Worm (Caenorhabditis elegans): ENCODE measurements around the gene F01D5.5.
"Not testable (repeated sequence)": the region's sequence is repeated elsewhere in the genome, so short reads cannot be mapped to it uniquely, and the experiment has no call there.

The F01D5.5 gene

DNA sequence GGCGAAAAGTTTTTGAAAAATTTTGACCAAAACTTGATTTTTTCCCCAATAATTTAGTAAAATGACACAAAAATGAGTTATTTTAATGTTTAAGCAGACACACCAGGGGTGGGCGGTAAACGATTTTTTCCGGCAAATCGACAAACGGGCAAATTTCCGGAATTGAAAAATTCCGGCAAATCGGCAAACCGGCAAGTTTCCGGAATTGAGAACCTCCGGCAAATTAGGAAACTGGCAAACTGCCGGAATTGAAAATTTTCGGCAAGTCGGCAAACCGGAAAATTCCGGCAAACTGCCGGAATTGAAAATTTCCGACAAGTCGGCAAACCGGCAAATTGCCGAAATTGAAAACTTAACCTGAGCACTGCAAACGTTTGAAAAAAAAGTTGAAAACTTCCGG lies 30.6 kb upstream of the F01D5.5 start:
- TF ChIP-seq unc-62 (GFP tag; optimal IDR thresholded peaks at IDR 0.05): no peak

- not testable (repeated sequence) for TF ChIP-seq unc-62 (GFP tag; optimal IDR thresholded peaks at IDR 0.05)
Observed at ce11 chrII:14021230-14021629, 19.1 kb upstream of the F01D5.5 start, which contains the start of gene F01D5.10. Gene F01D5.10 (minus strand): TSS chrII:14021330.

ce11 chrII:14018887-14019286 lies 16.8 kb upstream of the F01D5.5 start:
- no peak for TF ChIP-seq unc-62 (GFP tag; optimal IDR thresholded peaks at IDR 0.05)

DNA sequence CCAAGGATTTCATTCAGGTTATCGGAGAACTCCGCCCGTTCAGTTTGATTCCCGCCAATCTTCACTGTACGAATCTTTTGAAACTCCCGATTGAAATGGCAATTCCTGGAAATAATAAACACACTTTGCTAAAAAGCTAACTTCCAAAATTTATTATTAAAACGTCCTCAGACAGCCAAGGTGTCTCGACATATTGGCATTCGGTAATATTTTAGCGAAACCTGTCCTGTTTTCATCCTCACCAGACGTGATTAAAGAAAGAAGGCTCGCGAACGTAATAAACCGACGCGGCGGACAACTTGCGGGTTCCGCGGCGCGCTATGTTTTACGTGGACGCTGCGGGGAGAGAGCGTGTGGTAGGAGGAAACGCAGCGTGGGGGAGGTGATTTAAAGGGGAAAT lies 16.1 kb upstream of the F01D5.5 start:
- no peak for TF ChIP-seq unc-62 (GFP tag; optimal IDR thresholded peaks at IDR 0.05)

DNA sequence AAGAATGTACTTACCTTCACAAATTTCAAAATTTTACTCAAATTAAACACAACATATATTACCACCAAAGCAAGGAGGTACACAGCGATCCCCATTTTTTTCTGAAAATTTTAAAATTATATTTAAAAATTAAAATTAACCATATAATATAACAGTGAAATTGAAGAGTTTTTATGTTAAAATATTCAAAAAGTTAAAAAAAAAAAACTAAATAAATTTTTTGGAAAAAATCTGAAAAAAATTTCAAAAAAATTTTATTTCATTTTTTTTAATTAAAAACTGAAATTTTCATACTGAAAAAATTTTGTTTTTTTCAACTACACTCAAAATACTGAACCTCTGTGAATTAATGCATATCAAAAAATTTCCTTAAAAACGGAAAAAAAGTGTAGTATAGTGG lies 14.8 kb upstream of the F01D5.5 start, which contains the start of gene cyp-37A1:
cyp-37A1 (minus strand) TSS at position 101 of the 400 bp plus-strand sequence.
- TF ChIP-seq unc-62 (GFP tag; optimal IDR thresholded peaks at IDR 0.05): no peak

- no peak for TF ChIP-seq unc-62 (GFP tag; optimal IDR thresholded peaks at IDR 0.05)
Observed at ce11 chrII:14014637-14015036, 12.5 kb upstream of the F01D5.5 start.

DNA sequence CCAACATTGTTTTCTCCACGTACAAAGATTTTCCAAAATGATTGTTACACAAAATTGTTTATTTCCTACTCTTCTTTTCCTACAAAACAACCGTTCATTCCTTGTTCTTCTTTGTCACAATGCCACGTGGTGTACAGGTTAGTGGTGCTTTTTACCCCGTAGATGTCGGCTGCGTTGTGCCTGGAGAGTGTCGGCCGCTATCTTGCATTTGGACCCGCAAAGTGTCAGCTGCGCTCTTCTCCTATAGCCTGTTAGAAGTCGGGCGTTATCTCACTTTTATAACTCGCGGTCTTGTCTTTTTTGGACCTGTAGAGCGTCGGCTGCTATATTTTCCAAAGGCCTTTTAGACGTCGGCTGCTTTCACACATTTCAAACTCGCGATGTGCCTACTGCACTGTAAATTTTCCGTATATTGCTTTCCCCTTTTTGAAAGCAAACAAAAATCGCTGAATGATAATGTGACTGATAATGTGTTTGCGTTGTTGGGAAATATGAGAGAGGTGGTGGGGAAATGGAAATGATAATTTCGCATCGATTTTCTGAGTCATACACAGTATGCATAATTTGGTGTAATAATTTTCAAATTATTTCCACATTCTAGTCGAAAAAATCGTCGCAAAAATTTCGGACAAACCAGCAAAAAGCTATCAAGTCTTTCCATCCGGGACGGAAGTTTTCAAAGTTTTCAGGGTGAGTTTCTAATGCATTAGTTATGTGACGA lies 8.7 kb upstream of the F01D5.5 start, which contains the start of gene F01D5.8:
F01D5.8 (plus strand) TSS at position 51 of the 721 bp plus-strand sequence.
- no peak for TF ChIP-seq unc-62 (GFP tag; optimal IDR thresholded peaks at IDR 0.05)

DNA sequence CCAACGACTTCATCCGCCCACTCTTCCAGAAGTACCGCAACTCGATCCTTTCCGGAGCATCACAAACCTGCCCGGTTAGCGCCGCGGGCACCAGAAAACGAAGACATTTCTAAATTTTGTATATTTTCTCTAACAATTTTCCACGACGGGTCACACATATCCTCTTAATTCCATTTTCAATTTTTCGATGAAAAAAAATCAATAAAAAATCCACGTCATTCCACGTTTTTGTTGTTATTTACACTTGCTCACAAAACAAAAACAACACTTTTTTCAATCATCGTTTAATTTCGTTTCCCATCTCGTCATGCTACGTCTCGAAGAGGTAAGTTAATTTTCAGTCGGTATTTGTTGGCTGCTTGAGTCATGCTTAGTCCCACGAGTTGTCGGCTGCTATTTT lies 6.3 kb upstream of the F01D5.5 start, which contains the start of gene F01D5.7:
F01D5.7 (plus strand) TSS at position 301 of the 400 bp plus-strand sequence.
- no peak for TF ChIP-seq unc-62 (GFP tag; optimal IDR thresholded peaks at IDR 0.05)

- TF ChIP-seq unc-62 (GFP tag; optimal IDR thresholded peaks at IDR 0.05): no peak
Observed at ce11 chrII:14006210-14006609, 4.1 kb upstream of the F01D5.5 start, which contains the start of gene F01D5.6. Gene F01D5.6 (plus strand): TSS chrII:14006510.

ce11 chrII:14005183-14005582 lies 3.1 kb upstream of the F01D5.5 start:
- TF ChIP-seq unc-62 (GFP tag; optimal IDR thresholded peaks at IDR 0.05): no peak

ce11 chrII:14004770-14005169 lies 2.7 kb upstream of the F01D5.5 start:
- no peak for TF ChIP-seq unc-62 (GFP tag; optimal IDR thresholded peaks at IDR 0.05)

DNA sequence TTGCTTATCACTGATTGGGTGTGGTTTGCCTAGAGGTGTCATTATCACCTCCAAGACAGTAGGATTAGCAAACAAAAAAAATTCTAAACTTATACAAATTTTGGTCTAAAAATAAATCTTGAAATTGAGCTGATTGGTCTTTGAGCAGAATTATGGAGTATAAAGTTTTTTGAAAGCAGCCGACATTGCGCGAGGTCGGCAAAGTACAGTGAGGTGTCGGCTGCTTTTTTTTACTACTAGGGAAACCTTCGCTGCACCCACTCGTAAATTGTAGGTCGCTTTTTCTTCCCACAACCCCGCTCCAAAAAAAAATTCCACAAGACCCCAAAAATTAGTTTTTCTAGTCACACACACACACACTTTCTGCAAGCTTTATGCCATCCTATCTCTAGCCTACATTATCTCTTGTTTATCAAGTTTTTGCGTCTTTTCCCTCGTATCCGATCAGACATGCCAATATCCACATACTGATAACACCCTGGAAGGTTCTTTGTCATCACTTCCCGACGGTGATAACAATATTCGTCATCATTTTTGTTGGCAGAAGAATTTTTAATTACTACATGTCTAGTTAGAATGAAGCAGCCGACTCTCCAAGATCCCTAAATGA lies 1.8 kb upstream of the F01D5.5 start:
- no peak for TF ChIP-seq unc-62 (GFP tag; optimal IDR thresholded peaks at IDR 0.05)

DNA sequence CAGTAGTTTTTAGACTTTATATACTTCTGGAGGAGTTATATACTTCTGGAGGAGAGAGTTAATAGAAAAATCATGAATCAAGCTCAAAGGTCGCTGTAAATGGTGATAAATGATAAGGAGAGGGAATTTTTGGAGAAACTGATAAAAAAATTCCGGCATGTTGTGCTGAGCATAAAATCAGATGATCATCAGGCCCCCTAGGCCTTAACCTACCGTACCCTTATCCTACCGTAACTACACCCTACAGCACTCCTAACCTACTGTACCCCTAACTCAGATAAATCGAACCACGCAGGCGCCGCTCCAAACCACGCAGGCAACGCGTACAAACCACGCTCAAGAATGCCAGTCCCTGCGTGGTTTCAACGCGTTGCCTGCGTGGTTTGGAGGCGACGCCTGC lies 2.1 kb downstream of the F01D5.5 start, which contains the start of gene F01D5.3:
F01D5.3 (minus strand) TSS at position 101 of the 400 bp plus-strand sequence.
- TF ChIP-seq unc-62 (GFP tag; optimal IDR thresholded peaks at IDR 0.05): not testable (repeated sequence)

DNA sequence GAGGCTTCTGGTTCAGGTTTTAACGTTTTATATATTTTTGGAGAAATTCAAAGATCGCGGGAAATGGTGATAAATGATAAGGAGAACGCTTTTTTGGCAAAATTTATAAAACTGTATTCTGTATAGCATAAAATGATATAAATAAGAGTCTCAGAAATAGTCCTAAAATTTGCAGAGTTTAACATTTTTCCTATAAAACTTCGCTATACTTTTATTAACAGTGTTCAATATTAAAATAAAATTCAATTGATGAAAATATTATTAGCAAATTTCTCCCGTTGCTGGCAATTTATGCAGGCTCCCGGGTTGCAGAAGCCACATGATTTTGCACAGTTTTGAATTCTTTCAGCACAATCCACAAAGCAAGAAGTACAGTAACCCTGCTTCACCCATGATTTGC lies 3.1 kb downstream of the F01D5.5 start, which contains the start of gene F01D5.2:
F01D5.2 (minus strand) TSS at position 101 of the 400 bp plus-strand sequence.
- TF ChIP-seq unc-62 (GFP tag; optimal IDR thresholded peaks at IDR 0.05): no peak

- no peak for TF ChIP-seq unc-62 (GFP tag; optimal IDR thresholded peaks at IDR 0.05)
Observed at ce11 chrII:13997989-13998388, 4.1 kb downstream of the F01D5.5 start.

DNA sequence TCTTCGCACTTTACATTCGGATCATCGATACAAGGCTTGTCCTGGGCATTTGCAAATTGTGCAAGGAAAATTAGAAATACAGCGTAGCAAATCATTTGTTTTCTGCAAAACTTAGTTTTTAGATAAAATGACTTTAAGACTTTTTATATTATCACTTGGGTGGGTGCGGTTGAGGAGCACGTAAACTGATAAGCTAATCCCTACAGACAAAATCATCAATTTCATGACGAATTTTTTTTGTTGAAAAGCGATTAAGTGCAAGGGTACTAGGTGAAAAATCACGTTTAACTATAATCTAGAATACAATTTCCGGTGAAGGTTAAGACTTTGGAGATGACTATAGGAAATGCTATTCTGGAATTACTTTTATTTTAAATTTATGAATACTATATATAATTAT lies 4.6 kb downstream of the F01D5.5 start, which contains the start of gene F01D5.1:
F01D5.1 (minus strand) TSS at position 105 of the 400 bp plus-strand sequence.
- TF ChIP-seq unc-62 (GFP tag; optimal IDR thresholded peaks at IDR 0.05): no peak

DNA sequence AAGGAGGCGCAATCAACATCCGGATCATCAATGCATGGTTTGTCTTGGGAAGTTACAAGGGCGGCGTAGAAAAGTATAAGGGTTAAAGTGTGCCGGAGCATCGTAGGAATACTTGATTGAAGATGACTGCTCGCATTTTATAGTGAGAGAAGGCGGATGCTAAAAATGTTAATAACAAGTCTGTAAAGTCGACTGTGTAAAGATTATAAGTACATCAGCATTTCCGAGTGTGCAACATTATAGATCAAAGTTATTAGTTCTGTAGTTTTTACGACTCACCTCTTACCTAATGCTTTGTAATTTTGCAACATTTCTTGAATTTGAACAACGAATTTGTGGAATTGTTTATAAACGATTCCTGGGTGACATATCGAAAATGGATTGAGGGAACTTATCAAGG lies 7.2 kb downstream of the F01D5.5 start, which contains the start of gene Y39G8B.7:
Y39G8B.7 (minus strand) TSS at position 101 of the 400 bp plus-strand sequence.
- TF ChIP-seq unc-62 (GFP tag; optimal IDR thresholded peaks at IDR 0.05): no peak
